Worm (Caenorhabditis elegans): Measurements from ENCODE around the gene K04H4.5.

DNA sequence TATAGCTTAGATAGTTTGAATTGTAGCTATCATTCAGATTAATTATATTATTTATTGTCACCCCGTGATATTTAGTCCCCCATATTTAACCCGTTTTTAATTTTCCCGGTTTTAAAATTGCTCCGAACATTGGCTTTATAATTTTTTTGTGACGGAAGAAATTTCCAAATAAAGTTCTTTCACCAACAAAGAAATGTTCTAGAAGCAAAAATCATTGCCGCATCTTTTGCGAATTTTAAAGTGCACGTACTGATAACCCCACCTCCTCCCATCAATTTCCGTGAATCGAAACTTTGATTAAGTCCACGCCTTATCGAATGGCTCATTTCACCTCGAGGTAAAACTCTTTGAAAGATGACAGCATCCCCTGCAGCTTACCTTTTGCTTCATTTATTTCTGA, 34.4 kb upstream of the K04H4.5 start, which contains the start of gene C40H1.7:
- TF ChIP-seq nhr-28 (tag; optimal IDR thresholded peaks at IDR 0.05) = no peak
- no peak for TF ChIP-seq lin-39 (tag; optimal IDR thresholded peaks at IDR 0.05)
- TF ChIP-seq nhr-77 (tag; optimal IDR thresholded peaks at IDR 0.05) = no peak
- no peak for TF ChIP-seq unc-39 (tag; optimal IDR thresholded peaks at IDR 0.05)
- no peak for TF ChIP-seq pqm-1 (tag; optimal IDR thresholded peaks at IDR 0.05)
- TF ChIP-seq ZK546.5 (tag; optimal IDR thresholded peaks at IDR 0.05) = no peak
- no peak for TF ChIP-seq tbx-2 (tag; optimal IDR thresholded peaks at IDR 0.05)
- no peak for TF ChIP-seq elt-3 (tag; optimal IDR thresholded peaks at IDR 0.05)
- TF ChIP-seq pha-4 (tag; optimal IDR thresholded peaks at IDR 0.05) = no peak

Measured in whole organism, L3 larva.